Worm (Caenorhabditis elegans): ENCODE results near the gene soc-2.
"Not testable (repeated sequence)": the region's sequence is repeated elsewhere in the genome, so short reads cannot be mapped to it uniquely, and the experiment has no call there.

soc-2 gene

DNA sequence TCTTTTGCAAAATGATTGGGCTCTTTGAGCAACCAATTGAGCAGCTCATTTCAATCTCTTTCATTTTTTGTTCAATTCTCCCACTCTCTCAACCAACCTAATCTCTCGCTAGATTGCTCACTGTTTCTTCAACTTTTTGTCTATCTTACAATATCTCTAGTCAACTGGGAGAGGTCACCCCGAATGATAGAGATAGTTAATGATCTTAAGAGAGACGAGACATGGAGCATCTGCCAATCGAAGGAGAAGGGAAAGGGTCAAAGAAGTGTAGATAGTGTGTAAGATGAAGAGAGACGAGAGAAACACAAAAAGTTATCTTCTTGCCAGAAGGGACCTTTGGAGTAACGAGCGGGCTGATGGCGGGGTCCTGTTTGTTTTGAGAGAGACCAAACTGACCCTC lies 17.0 kb upstream of the soc-2 start (continued):
- TF ChIP-seq unc-30 (tag; optimal IDR thresholded peaks at IDR 0.05) (no peak), fos-1 (tag; optimal IDR thresholded peaks at IDR 0.05) (no peak), nhr-20 (tag; optimal IDR thresholded peaks at IDR 0.05) (peak; percentile 7), ces-1 (GFP tag; optimal IDR thresholded peaks at IDR 0.05) (no peak), dsc-1 (tag; optimal IDR thresholded peaks at IDR 0.05) (peak; percentile 80), sup-37 (GFP tag; optimal IDR thresholded peaks at IDR 0.05) (no peak), lir-3 (tag; optimal IDR thresholded peaks at IDR 0.05; ENCODE audit: poor library complexity) (no peak), Y116A8C.19 (tag; optimal IDR thresholded peaks at IDR 0.05; ENCODE audit: borderline replicate concordance) (no peak), nhr-19 (GFP tag; conservative IDR thresholded peaks at IDR 0.05) (peak; percentile 25), ztf-4 (tag; optimal IDR thresholded peaks at IDR 0.05) (no peak), lin-39 (tag; optimal IDR thresholded peaks at IDR 0.05) (no peak), sox-4 (tag; optimal IDR thresholded peaks at IDR 0.05) (no peak), elt-3 (tag; optimal IDR thresholded peaks at IDR 0.05) (no peak), unc-98 (GFP tag; IDR thresholded peaks at IDR 0.05) (0 out of 2 replicates have a peak, but pooled peaks have one; percentile 44), egl-27 (tag; optimal IDR thresholded peaks at IDR 0.05) (no peak), nhr-77 (tag; optimal IDR thresholded peaks at IDR 0.05) (no peak), F16B12.6 (tag; optimal IDR thresholded peaks at IDR 0.05) (no peak), lin-13 (GFP tag; optimal IDR thresholded peaks at IDR 0.05) (no peak), hlh-4 (tag; optimal IDR thresholded peaks at IDR 0.05) (no peak), hpl-2 (GFP tag; optimal IDR thresholded peaks at IDR 0.05) (no peak), nhr-237 (tag; optimal IDR thresholded peaks at IDR 0.05) (no peak), zip-4 (GFP tag; optimal IDR thresholded peaks at IDR 0.05) (no peak), rnt-1 (tag; optimal IDR thresholded peaks at IDR 0.05) (peak; percentile 55), snpc-4 (tag; optimal IDR thresholded peaks at IDR 0.05) (no peak), dpl-1 (GFP tag; optimal IDR thresholded peaks at IDR 0.05) (peak in 1 of 3 experiments; percentile 1), jun-1 (tag; optimal IDR thresholded peaks at IDR 0.05) (no peak), nhr-85 (tag) (no peak), efl-3 (GFP tag; optimal IDR thresholded peaks at IDR 0.05) (no peak), ceh-8 (GFP tag; optimal IDR thresholded peaks at IDR 0.05) (no peak), nhr-71 (tag; optimal IDR thresholded peaks at IDR 0.05) (peak; percentile 70), unc-62 (GFP tag; optimal IDR thresholded peaks at IDR 0.05) (no peak), tlp-1 (tag; optimal IDR thresholded peaks at IDR 0.05) (no peak)

DNA sequence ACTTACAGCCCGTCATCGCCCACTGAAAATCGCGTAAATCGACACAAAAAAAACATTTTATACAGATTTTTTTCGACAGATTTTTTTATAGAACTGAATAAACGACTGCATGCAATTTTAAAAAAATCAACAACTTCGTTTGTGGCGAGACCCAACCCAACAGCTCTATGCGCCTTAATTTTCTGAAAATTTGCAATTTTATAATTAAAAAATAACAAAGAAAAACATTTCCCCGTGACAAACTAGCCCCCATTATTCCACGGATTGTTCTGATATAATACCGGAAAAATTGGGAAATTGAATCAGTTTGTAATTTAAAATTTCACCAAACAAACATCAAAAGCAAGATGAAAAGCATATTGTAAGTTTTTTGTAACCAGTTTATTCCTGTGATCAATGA lies 13.7 kb upstream of the soc-2 start, which contains the start of gene ptp-5.1:
Gene ptp-5.1 (plus strand): TSS at position 301 of the 400 bp plus-strand sequence.
- TF ChIP-seq irx-1 (tag; optimal IDR thresholded peaks at IDR 0.05) (no peak), lin-35 (GFP tag; optimal IDR thresholded peaks at IDR 0.05) (no peak), xbp-1 (tag; optimal IDR thresholded peaks at IDR 0.05) (no peak), rnt-1 (tag; optimal IDR thresholded peaks at IDR 0.05) (no peak), aly-2 (tag; optimal IDR thresholded peaks at IDR 0.05) (no peak), nhr-11 (tag; optimal IDR thresholded peaks at IDR 0.05) (no peak), nhr-237 (tag; optimal IDR thresholded peaks at IDR 0.05) (no peak), unc-86 (tag; optimal IDR thresholded peaks at IDR 0.05) (no peak), dpl-1 (GFP tag; optimal IDR thresholded peaks at IDR 0.05) (no peak), unc-62 (GFP tag; optimal IDR thresholded peaks at IDR 0.05) (no peak), fkh-10 (GFP tag; optimal IDR thresholded peaks at IDR 0.05) (no peak)

DNA sequence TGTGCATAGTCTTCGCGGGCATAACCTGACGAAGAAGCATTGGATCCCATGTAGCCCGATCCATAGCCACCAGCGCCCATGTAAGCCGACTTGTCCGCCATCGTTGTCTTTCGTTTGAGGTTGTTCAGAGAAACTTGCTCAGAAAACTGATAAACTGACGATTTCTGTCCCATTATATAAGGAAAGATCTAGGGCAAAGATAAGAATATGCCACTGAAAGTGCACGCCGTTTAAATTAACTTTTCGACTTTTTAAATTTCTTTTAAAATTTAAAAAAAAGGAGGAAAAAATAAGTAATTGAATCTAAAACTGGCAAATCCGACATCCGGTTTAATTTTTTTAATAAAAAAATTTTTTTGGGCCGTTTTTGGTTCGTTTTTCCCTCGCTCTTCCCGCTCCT lies 13.3 kb upstream of the soc-2 start, which contains the start of gene nspd-6:
Gene nspd-6 (minus strand): TSS at position 101 of the 400 bp plus-strand sequence.
- TF ChIP-seq elt-3 (tag; optimal IDR thresholded peaks at IDR 0.05); unc-62 (GFP tag; optimal IDR thresholded peaks at IDR 0.05); ama-1 (optimal IDR thresholded peaks at IDR 0.05): not testable (repeated sequence)
